Worm (Caenorhabditis elegans) whole organism, late embryonic: ENCODE measurements around the gene C18G1.8.

Experiments used
- F13H6.1 ChIP-seq: sonication (generic microtip); optimal IDR thresholded peaks from 2 replicates; lab custom pipeline; 2016; ENCODE audit warnings: missing genetic modification characterization, missing compliant biosample characterization
- ama-1 ChIP-seq: fragments of 150-350 bp; optimal IDR thresholded peaks from 2 replicates; lab custom pipeline; 2014
- che-1 ChIP-seq: sonication (generic microtip); optimal IDR thresholded peaks from 2 replicates; lab custom pipeline; 2016; ENCODE audit warnings: mild to moderate bottlenecking, missing genetic modification characterization, missing compliant biosample characterization
- dve-1 ChIP-seq: sonication (generic microtip); optimal IDR thresholded peaks from 2 replicates; lab custom pipeline; 2017; ENCODE audit warnings: antibody characterized with exemption, mild to moderate bottlenecking, missing genetic modification characterization, missing compliant biosample characterization
- nhr-11 ChIP-seq: fragments of 150-350 bp; optimal IDR thresholded peaks from 2 replicates; lab custom pipeline; 2014; ENCODE audit warnings: missing biosample characterization, missing genetic modification characterization
- pag-3 ChIP-seq: sonication (generic microtip); optimal IDR thresholded peaks from 2 replicates; lab custom pipeline; 2016; ENCODE audit warnings: missing compliant biosample characterization, missing genetic modification characterization, borderline replicate concordance
- pat-9 ChIP-seq: fragments of 200-800 bp; sonication (Bioruptor generic); optimal IDR thresholded peaks from 2 replicates; lab custom pipeline; 2018; ENCODE audit warnings: mild to moderate bottlenecking, missing genetic modification characterization, moderate library complexity, missing compliant biosample characterization
- pha-4 ChIP-seq: fragments of 150-350 bp; optimal IDR thresholded peaks from 2 replicates; lab custom pipeline; 2018; ENCODE audit warnings: missing biosample characterization, missing genetic modification reagents, missing genetic modification characterization
- ref-2 ChIP-seq: sonication (generic microtip); optimal IDR thresholded peaks from 2 replicates; lab custom pipeline; 2016; ENCODE audit warnings: missing genetic modification characterization, missing compliant biosample characterization
- sdc-2 ChIP-seq: sonication (generic microtip); optimal IDR thresholded peaks from 2 replicates; lab custom pipeline; 2016; ENCODE audit warnings: missing genotype, missing genetic modification characterization, missing compliant biosample characterization
- sox-4 ChIP-seq: sonication (generic microtip); optimal IDR thresholded peaks from 2 replicates; lab custom pipeline; 2017; ENCODE audit warnings: mild to moderate bottlenecking, missing genetic modification characterization, inconsistent platforms, missing compliant biosample characterization
- ttx-3 ChIP-seq: sonication (generic microtip); optimal IDR thresholded peaks from 2 replicates; lab custom pipeline; 2016; ENCODE audit warnings: missing genetic modification reagents, missing genetic modification characterization, missing compliant biosample characterization
- zip-5 ChIP-seq: sonication (generic microtip); optimal IDR thresholded peaks from 2 replicates; lab custom pipeline; 2016; ENCODE audit warnings: missing genetic modification characterization, missing compliant biosample characterization

DNA sequence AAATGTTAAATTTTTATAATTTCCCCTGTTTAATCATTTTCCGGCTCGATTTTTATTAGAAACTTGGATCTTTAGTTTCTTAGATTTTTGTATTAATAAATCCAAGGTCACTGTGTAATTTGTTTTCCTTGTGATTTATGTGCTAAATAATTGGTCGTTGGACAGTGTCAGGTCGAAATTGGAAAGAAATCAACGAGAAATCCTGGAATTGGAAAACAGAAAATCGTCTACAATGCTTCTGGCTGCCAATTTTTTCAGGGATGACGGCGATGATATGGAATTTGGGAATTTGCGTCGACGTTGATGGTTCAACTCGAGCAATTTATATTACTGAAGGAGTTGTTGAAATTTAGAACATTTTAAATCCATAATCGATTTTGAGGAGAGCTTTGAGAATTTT lies 31.8 kb downstream of the C18G1.8 start:
- TF ChIP-seq nhr-11 (tag; lab: Kevin White, UChicago) (no peak), che-1 (tag; lab: Kevin White, UChicago) (no peak), ama-1 (lab: Kevin White, UChicago) (no peak), F13H6.1 (no peak), pag-3 (tag; lab: Kevin White, UChicago) (no peak), dve-1 (tag; lab: Kevin White, UChicago) (no peak), sox-4 (tag; lab: Kevin White, UChicago) (no peak), pha-4 (no peak), ttx-3 (no peak), ref-2 (tag; lab: Kevin White, UChicago) (no peak), pat-9 (tag; lab: Kevin White, UChicago) (no peak), zip-5 (no peak), sdc-2 (no peak)
